Fruit fly (Drosophila melanogaster) whole organism, adult: Measurements from ENCODE around the gene CG14506.

Experiments used
- CG11617 ChIP-seq: fragments of 200-800 bp; sonication (Bioruptor generic); optimal IDR thresholded peaks from 2 replicates; lab custom pipeline; 2017; ENCODE audit warnings: mild to moderate bottlenecking, missing biosample characterization, missing genetic modification reagents, missing genetic modification characterization
- CG12768 ChIP-seq: fragments of 200-800 bp; sonication (Bioruptor generic); optimal IDR thresholded peaks from 2 replicates; lab custom pipeline; 2017; ENCODE audit warnings: missing biosample characterization, missing genetic modification characterization, mild to moderate bottlenecking, moderate library complexity, missing genetic modification reagents
- CG14711 ChIP-seq: fragments of 200-800 bp; sonication (Bioruptor generic); optimal IDR thresholded peaks from 2 replicates; lab custom pipeline; 2018; ENCODE audit warnings: missing biosample characterization, mild to moderate bottlenecking, missing genetic modification characterization, moderate library complexity
- CG1620 ChIP-seq: fragments of 200-800 bp; sonication (Bioruptor generic); optimal IDR thresholded peaks from 2 replicates; lab custom pipeline; 2016; ENCODE audit warnings: missing biosample characterization, missing genetic modification characterization
- CG33017 ChIP-seq: fragments of 200-800 bp; sonication (Bioruptor generic); optimal IDR thresholded peaks from 2 replicates; lab custom pipeline; 2018; ENCODE audit warnings: missing biosample characterization, mild to moderate bottlenecking, missing genetic modification characterization, moderate library complexity
- CG5204 ChIP-seq: fragments of 200-800 bp; sonication (Bioruptor generic); optimal IDR thresholded peaks from 2 replicates; lab custom pipeline; 2016; ENCODE audit warnings: missing biosample characterization, missing genetic modification characterization
- CG7045 ChIP-seq: fragments of 200-800 bp; sonication (Bioruptor generic); optimal IDR thresholded peaks from 2 replicates; lab custom pipeline; 2017; ENCODE audit warnings: missing biosample characterization, mild to moderate bottlenecking, missing genetic modification characterization
- CG7101 ChIP-seq: fragments of 200-800 bp; sonication (Bioruptor generic); optimal IDR thresholded peaks from 2 replicates; lab custom pipeline; 2018; ENCODE audit warnings: missing biosample characterization, mild to moderate bottlenecking, missing genetic modification characterization, moderate library complexity
- Clk ChIP-seq: fragments of 200-800 bp; sonication (Bioruptor generic); optimal IDR thresholded peaks from 2 replicates; lab custom pipeline; 2017; ENCODE audit warnings: missing biosample characterization, missing genetic modification characterization
- Crg-1 ChIP-seq: fragments of 200-800 bp; sonication (Bioruptor generic); optimal IDR thresholded peaks from 2 replicates; lab custom pipeline; 2016; ENCODE audit warnings: missing biosample characterization, missing genetic modification characterization
- Hr96 ChIP-seq: fragments of 200-800 bp; sonication (Bioruptor generic); optimal IDR thresholded peaks from 2 replicates; lab custom pipeline; 2016; ENCODE audit warnings: missing biosample characterization, missing genetic modification characterization
- Mnt ChIP-seq: fragments of 200-800 bp; sonication (Bioruptor generic); optimal IDR thresholded peaks from 2 replicates; lab custom pipeline; 2016; ENCODE audit warnings: missing biosample characterization, mild to moderate bottlenecking, missing genetic modification characterization
- bab1 ChIP-seq: fragments of 200-800 bp; sonication (Bioruptor generic); optimal IDR thresholded peaks from 3 replicates; lab custom pipeline; 2019; ENCODE audit warnings: missing biosample characterization, mild to moderate bottlenecking, missing genetic modification characterization, moderate library complexity
- cic ChIP-seq: fragments of 200-800 bp; sonication (Bioruptor generic); optimal IDR thresholded peaks from 2 replicates; lab custom pipeline; 2017; ENCODE audit warnings: missing biosample characterization, mild to moderate bottlenecking, missing genetic modification characterization, moderate library complexity
- cnc ChIP-seq, 2 experiments: fragments of >200 bp; optimal IDR thresholded peaks; 2 replicates each; lab custom pipeline; 2017
- kay ChIP-seq: fragments of 200-800 bp; sonication (Bioruptor generic); peaks from one replicate; lab custom pipeline; 2016; ENCODE audit warnings: missing biosample characterization, missing genetic modification characterization, borderline replicate concordance
- ovo ChIP-seq: fragments of 200-800 bp; sonication (Bioruptor generic); optimal IDR thresholded peaks from 2 replicates; lab custom pipeline; 2016; ENCODE audit warnings: missing biosample characterization, missing genetic modification characterization
- pad ChIP-seq: fragments of 200-800 bp; sonication (Bioruptor generic); optimal IDR thresholded peaks from 3 replicates; lab custom pipeline; 2017; ENCODE audit warnings: missing biosample characterization, missing genetic modification characterization, mild to moderate bottlenecking, moderate library complexity, missing genetic modification reagents
- tj ChIP-seq: fragments of 200-800 bp; sonication (Bioruptor generic); optimal IDR thresholded peaks from 3 replicates; lab custom pipeline; 2017; ENCODE audit warnings: missing biosample characterization, mild to moderate bottlenecking, missing genetic modification characterization, moderate library complexity
- toe ChIP-seq: fragments of 200-800 bp; sonication (Bioruptor generic); optimal IDR thresholded peaks from 2 replicates; lab custom pipeline; 2016; ENCODE audit warnings: missing biosample characterization, missing genetic modification characterization

Gene CG14506

dm6 chr3R:29299758-29300437 lies 2.9 kb upstream of the CG14506 start:
- TF ChIP-seq Mnt (no peak), CG7101 (tag; lab: Kevin White, UChicago) (no peak), Hr96 (GFP tag; lab: Kevin White, UChicago) (no peak), CG1620 (GFP tag; lab: Kevin White, UChicago) (no peak), cic (GFP tag; lab: Kevin White, UChicago) (no peak)

- TF ChIP-seq CG7101 (tag; lab: Kevin White, UChicago) (no peak), CG1620 (GFP tag; lab: Kevin White, UChicago) (no peak), bab1 (no peak), tj (GFP tag; lab: Kevin White, UChicago) (no peak), CG5204 (no peak), kay (GFP tag; lab: Kevin White, UChicago) (no peak), CG7045 (GFP tag; lab: Kevin White, UChicago) (no peak), Clk (no peak)
Measured at dm6 chr3R:29297815-29298214, 835 bp upstream of the CG14506 start.

- TF ChIP-seq Crg-1 (GFP tag; lab: Kevin White, UChicago) (no peak), Mnt (no peak), CG7045 (GFP tag; lab: Kevin White, UChicago) (no peak), pad (no peak), CG5204 (no peak), CG12768 (no peak), cic (GFP tag; lab: Kevin White, UChicago) (no peak), kay (GFP tag; lab: Kevin White, UChicago) (no peak), CG11617 (no peak), bab1 (no peak), Clk (no peak), CG7101 (tag; lab: Kevin White, UChicago) (no peak), Hr96 (GFP tag; lab: Kevin White, UChicago) (no peak), cnc (optimal IDR thresholded peaks at IDR 0.05; lab: Kevin White, UChicago) (no peak), CG33017 (no peak), tj (GFP tag; lab: Kevin White, UChicago) (no peak), toe (no peak), CG14711 (no peak)
Measured at dm6 chr3R:29293457-29293856, 3.5 kb downstream of the CG14506 start.

dm6 chr3R:29291932-29292331 lies 5.0 kb downstream of the CG14506 start:
- TF ChIP-seq kay (GFP tag; lab: Kevin White, UChicago) (peak; percentile 33), CG12768 (no peak)

dm6 chr3R:29290588-29291530 lies 6.1 kb downstream of the CG14506 start:
- TF ChIP-seq CG7045 (GFP tag; lab: Kevin White, UChicago) (no peak), cic (GFP tag; lab: Kevin White, UChicago) (peak; percentile 34), cnc (optimal IDR thresholded peaks at IDR 0.05; lab: Kevin White, UChicago) (no peak), CG5204 (no peak), pad (no peak)

- TF ChIP-seq tj (GFP tag; lab: Kevin White, UChicago) (peak; percentile 77), ovo (GFP tag; lab: Kevin White, UChicago) (no peak)
Measured at dm6 chr3R:29287320-29287957, 9.5 kb downstream of the CG14506 start.

- TF ChIP-seq CG5204 (no peak), CG7101 (tag; lab: Kevin White, UChicago) (no peak), kay (GFP tag; lab: Kevin White, UChicago) (no peak), CG11617 (no peak), Hr96 (GFP tag; lab: Kevin White, UChicago) (no peak), cic (GFP tag; lab: Kevin White, UChicago) (no peak), CG7045 (GFP tag; lab: Kevin White, UChicago) (no peak), CG1620 (GFP tag; lab: Kevin White, UChicago) (no peak), pad (no peak), Clk (no peak), Crg-1 (GFP tag; lab: Kevin White, UChicago) (no peak), Mnt (no peak), ovo (GFP tag; lab: Kevin White, UChicago) (no peak), cnc (optimal IDR thresholded peaks at IDR 0.05; lab: Kevin White, UChicago) (no peak), bab1 (no peak), CG14711 (no peak), tj (GFP tag; lab: Kevin White, UChicago) (no peak), CG33017 (no peak)
Measured at dm6 chr3R:29284315-29284714, 12.7 kb downstream of the CG14506 start.
